Worm (Caenorhabditis elegans): Measurements from ENCODE around the gene ceh-99.

DNA sequence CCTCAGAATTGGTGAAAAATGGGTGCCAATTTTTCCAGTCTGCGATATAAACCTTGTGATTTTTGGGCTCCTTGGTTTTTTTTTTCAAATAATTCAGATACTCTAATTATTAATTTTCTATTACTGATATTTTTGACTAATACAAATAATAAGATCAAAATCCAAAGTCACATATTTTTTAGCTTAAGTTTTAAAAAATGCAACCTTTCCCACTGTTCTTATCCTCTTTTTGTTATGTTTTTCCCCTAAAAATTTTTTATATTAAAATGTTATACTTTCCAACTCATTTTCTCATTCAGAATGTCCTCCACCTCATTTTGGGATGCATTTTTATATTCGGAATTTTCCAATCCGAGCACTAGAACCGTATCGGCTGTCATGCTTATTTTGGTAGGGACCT is 11.2 kb downstream of the ceh-99 start, which contains the start of gene srx-120:
- no peak for TF ChIP-seq tbx-2 (tag; optimal IDR thresholded peaks at IDR 0.05)
- TF ChIP-seq ama-1 (optimal IDR thresholded peaks at IDR 0.05) = no peak
- TF ChIP-seq hlh-17 (GFP tag; optimal IDR thresholded peaks at IDR 0.05; ENCODE audit: borderline replicate concordance) = no peak
- TF ChIP-seq blmp-1 (tag; optimal IDR thresholded peaks at IDR 0.05) = no peak
- no peak for TF ChIP-seq nhr-11 (tag; optimal IDR thresholded peaks at IDR 0.05)
- no peak for TF ChIP-seq nhr-237 (tag; optimal IDR thresholded peaks at IDR 0.05)
- no peak for TF ChIP-seq lin-13 (GFP tag; optimal IDR thresholded peaks at IDR 0.05)
- no peak for TF ChIP-seq unc-130 (tag; optimal IDR thresholded peaks at IDR 0.05)
- no peak for TF ChIP-seq sptf-1 (tag; optimal IDR thresholded peaks at IDR 0.05)

Measured in whole organism, L1 larva.